Worm (Caenorhabditis elegans): ENCODE data around the gene Y43C5B.2.
A peak's percentile ranks its signal among the peaks of the same experiment; 100 is the strongest.

The Y43C5B.2 gene

ce11 chrIV:10342361-10342706 is 9.8 kb downstream of the Y43C5B.2 start:
- TF ChIP-seq pha-2 (tag; optimal IDR thresholded peaks at IDR 0.05), result no peak
- TF ChIP-seq ceh-18 (tag; optimal IDR thresholded peaks at IDR 0.05), result peak; percentile 13
- no peak for TF ChIP-seq pqm-1 (tag; optimal IDR thresholded peaks at IDR 0.05)
- no peak for TF ChIP-seq hlh-15 (tag; optimal IDR thresholded peaks at IDR 0.05)
- peak; percentile 61 for TF ChIP-seq dve-1 (tag; optimal IDR thresholded peaks at IDR 0.05)
- peak; percentile 57 for TF ChIP-seq unc-55 (GFP tag; optimal IDR thresholded peaks at IDR 0.05)
- no peak for TF ChIP-seq ztf-16 (tag; optimal IDR thresholded peaks at IDR 0.05)
- no peak for TF ChIP-seq npax-4 (tag; optimal IDR thresholded peaks at IDR 0.05)
- peak; percentile 6 for TF ChIP-seq ceh-22 (tag; optimal IDR thresholded peaks at IDR 0.05)
- no peak for TF ChIP-seq ceh-19 (GFP tag; optimal IDR thresholded peaks at IDR 0.05)
- TF ChIP-seq pros-1 (tag; optimal IDR thresholded peaks at IDR 0.05), result peak; percentile 49
- TF ChIP-seq ceh-45 (GFP tag; IDR thresholded peaks at IDR 0.05), result no peak
- no peak for TF ChIP-seq tbx-2 (tag; optimal IDR thresholded peaks at IDR 0.05)
- peak; percentile 59 for TF ChIP-seq elt-2 (tag; optimal IDR thresholded peaks at IDR 0.05)
- TF ChIP-seq C08G9.2 (tag; optimal IDR thresholded peaks at IDR 0.05), result no peak
- no peak for TF ChIP-seq ceh-2 (tag; optimal IDR thresholded peaks at IDR 0.05)
- no peak for TF ChIP-seq hlh-6 (tag; optimal IDR thresholded peaks at IDR 0.05)
- no peak for TF ChIP-seq nhr-232 (tag; optimal IDR thresholded peaks at IDR 0.05)
- TF ChIP-seq che-1 (tag; optimal IDR thresholded peaks at IDR 0.05), result no peak

- TF ChIP-seq ceh-34 (tag; optimal IDR thresholded peaks at IDR 0.05) (peak; percentile 35), ceh-6 (GFP tag; optimal IDR thresholded peaks at IDR 0.05) (no peak), K09A11.1 (tag; optimal IDR thresholded peaks at IDR 0.05; ENCODE audit: insufficient read depth) (no peak), K02D7.2 (tag; optimal IDR thresholded peaks at IDR 0.05) (no peak), ceh-18 (tag; optimal IDR thresholded peaks at IDR 0.05) (peak; percentile 68), nhr-232 (tag; optimal IDR thresholded peaks at IDR 0.05) (no peak), elt-2 (tag; optimal IDR thresholded peaks at IDR 0.05) (no peak), fkh-10 (GFP tag; optimal IDR thresholded peaks at IDR 0.05) (no peak), hlh-15 (tag; optimal IDR thresholded peaks at IDR 0.05) (no peak), elt-4 (tag; optimal IDR thresholded peaks at IDR 0.05) (no peak), mec-3 (tag; optimal IDR thresholded peaks at IDR 0.05; ENCODE audit: borderline replicate concordance) (no peak), F13H6.1 (tag; optimal IDR thresholded peaks at IDR 0.05) (no peak), ref-2 (tag; optimal IDR thresholded peaks at IDR 0.05) (peak; percentile 29), sox-2 (GFP tag; IDR thresholded peaks at IDR 0.05) (no peak), ceh-24 (tag; optimal IDR thresholded peaks at IDR 0.05) (no peak), lim-6 (tag; optimal IDR thresholded peaks at IDR 0.05) (no peak), C38D4.7 (GFP tag; optimal IDR thresholded peaks at IDR 0.05) (no peak), C08G9.2 (tag; optimal IDR thresholded peaks at IDR 0.05) (no peak), zip-5 (tag; optimal IDR thresholded peaks at IDR 0.05) (no peak), fax-1 (tag; optimal IDR thresholded peaks at IDR 0.05) (peak; percentile 64), syd-9 (tag; optimal IDR thresholded peaks at IDR 0.05) (no peak), ceh-22 (tag; optimal IDR thresholded peaks at IDR 0.05) (no peak), ceh-31 (tag; optimal IDR thresholded peaks at IDR 0.05) (peak; percentile 55), hlh-13 (GFP tag; optimal IDR thresholded peaks at IDR 0.05) (no peak), sdc-2 (tag; optimal IDR thresholded peaks at IDR 0.05) (peak; percentile 26), pqm-1 (tag; optimal IDR thresholded peaks at IDR 0.05) (peak; percentile 52), unc-42 (tag; optimal IDR thresholded peaks at IDR 0.05) (peak; percentile 37), unc-55 (GFP tag; optimal IDR thresholded peaks at IDR 0.05) (no peak), ceh-2 (tag; optimal IDR thresholded peaks at IDR 0.05) (no peak), gmeb-2 (tag; optimal IDR thresholded peaks at IDR 0.05) (no peak), che-1 (tag; optimal IDR thresholded peaks at IDR 0.05) (no peak), unc-86 (tag; optimal IDR thresholded peaks at IDR 0.05) (no peak), sox-4 (tag; optimal IDR thresholded peaks at IDR 0.05) (peak; percentile 35), ceh-30 (tag; optimal IDR thresholded peaks at IDR 0.05) (no peak), hlh-6 (tag; optimal IDR thresholded peaks at IDR 0.05) (no peak), nfya-1 (tag; optimal IDR thresholded peaks at IDR 0.05) (peak; percentile 63)
Measured at ce11 chrIV:10341618-10342360, 10.4 kb downstream of the Y43C5B.2 start.

All from whole organism, late embryonic.